Worm (Caenorhabditis elegans): ENCODE measurements around the gene lin-8.
A peak's percentile ranks its signal among the peaks of the same experiment; 100 is the strongest.

The lin-8 gene

DNA sequence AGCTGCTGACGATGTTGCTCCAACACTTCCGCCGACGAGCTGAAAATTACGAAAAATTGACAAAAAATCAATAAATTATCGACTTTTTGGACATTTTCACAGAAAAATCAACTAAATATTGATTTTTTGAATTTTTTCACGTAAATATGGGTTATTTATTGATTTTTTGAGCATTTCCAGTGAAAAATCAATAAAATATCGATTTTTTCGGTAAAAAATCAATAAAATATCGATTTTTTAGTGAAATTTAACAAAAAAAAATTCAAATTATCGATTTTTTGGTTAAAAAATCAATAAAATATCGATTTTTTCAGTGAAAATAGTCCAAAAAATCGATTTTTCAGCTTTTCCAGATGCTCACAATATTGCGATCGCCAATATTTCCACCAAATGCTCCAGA is 13.6 kb downstream of the lin-8 start:
- TF ChIP-seq ceh-28 (tag; optimal IDR thresholded peaks at IDR 0.05), result peak; percentile 95
- TF ChIP-seq ctbp-1 (GFP tag; IDR thresholded peaks at IDR 0.05), result no peak
- TF ChIP-seq F49E8.2 (tag; optimal IDR thresholded peaks at IDR 0.05; ENCODE audit: borderline replicate concordance), result no peak

DNA sequence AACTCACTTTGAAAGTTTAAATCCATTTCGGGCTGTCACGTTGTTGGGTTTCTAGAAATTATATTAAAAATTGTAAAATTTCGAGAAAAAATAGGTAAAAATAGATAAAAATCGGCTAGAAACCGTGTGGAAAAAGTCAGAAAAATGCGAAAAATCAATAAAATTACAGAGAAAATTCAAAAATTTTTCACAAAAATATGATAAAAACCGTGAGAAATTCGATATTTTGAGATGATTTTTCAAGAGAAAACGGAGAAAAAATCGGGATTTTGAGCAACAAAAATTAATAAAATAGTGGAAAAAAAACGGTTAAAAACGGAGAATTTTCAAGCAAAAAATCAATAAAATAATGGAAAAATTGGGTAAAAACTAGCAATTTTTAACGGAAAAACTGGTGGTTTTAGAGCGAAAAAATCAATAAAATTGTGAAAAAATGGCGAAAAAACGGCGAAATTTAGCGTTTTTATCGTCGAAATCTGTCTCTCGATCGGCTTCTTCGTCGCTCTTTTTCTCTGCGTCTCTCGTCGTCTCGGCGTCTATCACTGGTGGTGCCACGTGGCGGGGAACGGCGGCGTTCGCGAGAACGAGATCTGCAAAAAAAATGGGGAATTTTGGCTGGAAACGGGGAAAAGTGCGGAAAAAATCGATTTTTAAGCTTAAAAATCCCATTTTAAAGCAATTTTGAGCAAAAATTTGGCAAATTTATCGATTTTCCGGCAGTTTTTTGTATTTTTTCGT is 14.6 kb downstream of the lin-8 start, which contains the start of gene Y25C1A.7:
Gene Y25C1A.7, minus strand, starts transcription at position 51 of the 738 bp plus-strand sequence.
- no peak for TF ChIP-seq tra-1 (GFP tag; IDR thresholded peaks at IDR 0.05)
- TF ChIP-seq mes-2 (tag; optimal IDR thresholded peaks at IDR 0.05; ENCODE audit: poor library complexity, severe bottlenecking), result peak; percentile 35

DNA sequence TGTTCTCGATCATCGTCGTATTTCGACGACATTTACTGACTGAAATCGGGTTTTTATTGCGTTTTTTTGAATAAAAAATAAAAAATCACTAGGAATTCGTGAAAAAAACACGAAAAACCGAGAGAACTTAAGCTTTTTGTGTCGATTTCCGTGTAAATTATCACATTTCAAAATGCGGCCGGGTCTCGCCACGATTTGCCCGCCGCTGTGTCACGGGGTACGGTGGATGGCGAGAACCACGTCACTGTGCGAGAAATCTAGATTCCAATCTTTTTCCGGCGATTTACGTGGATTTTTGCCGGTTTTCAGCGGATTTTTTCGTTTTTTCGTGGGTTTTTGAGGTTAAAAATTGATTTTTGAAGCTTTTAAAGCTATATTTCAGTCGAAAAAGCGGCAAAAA is 20.3 kb downstream of the lin-8 start, which contains the start of gene Y25C1A.8:
Gene Y25C1A.8, minus strand, starts transcription at position 45 of the 400 bp plus-strand sequence.
- TF ChIP-seq lir-3 (tag; optimal IDR thresholded peaks at IDR 0.05) (no peak), nhr-102 (tag; optimal IDR thresholded peaks at IDR 0.05) (peak; percentile 94), ama-1 (optimal IDR thresholded peaks at IDR 0.05) (no peak), ceh-44 (GFP tag; IDR thresholded peaks at IDR 0.05) (0 out of 2 replicates have a peak, but pooled peaks have one; percentile 17), hlh-30 (tag; optimal IDR thresholded peaks at IDR 0.05; ENCODE audit: insufficient read depth) (peak; percentile 92), ces-1 (GFP tag; optimal IDR thresholded peaks at IDR 0.05) (peak; percentile 28), jun-1 (tag; optimal IDR thresholded peaks at IDR 0.05) (peak; percentile 78), attf-4 (tag; optimal IDR thresholded peaks at IDR 0.05) (no peak), ztf-7 (tag; optimal IDR thresholded peaks at IDR 0.05) (peak; percentile 83), vab-7 (GFP tag; IDR thresholded peaks at IDR 0.05) (peak; percentile 62), F10B5.3 (tag; optimal IDR thresholded peaks at IDR 0.05) (peak; percentile 87), zag-1 (tag; optimal IDR thresholded peaks at IDR 0.05) (no peak), daf-19 (GFP tag; conservative IDR thresholded peaks at IDR 0.05) (no peak), mxl-3 (GFP tag; optimal IDR thresholded peaks at IDR 0.05) (peak; percentile 63), lin-1 (GFP tag; IDR thresholded peaks at IDR 0.05) (peak; percentile 89), pqm-1 (tag; optimal IDR thresholded peaks at IDR 0.05) (peak; percentile 6), dve-1 (tag; optimal IDR thresholded peaks at IDR 0.05; ENCODE audit: insufficient read depth) (peak; percentile 95), zip-2 (tag; optimal IDR thresholded peaks at IDR 0.05) (peak; percentile 68), D1046.2 (GFP tag; IDR thresholded peaks at IDR 0.05) (no peak), ceh-62 (tag; optimal IDR thresholded peaks at IDR 0.05) (no peak), mep-1 (tag; optimal IDR thresholded peaks at IDR 0.05) (peak; percentile 95), Y5F2A.4 (GFP tag; optimal IDR thresholded peaks at IDR 0.05) (peak; percentile 71), F44E2.7 (GFP tag; IDR thresholded peaks at IDR 0.05) (peak; percentile 70; the same call in 1 of the 2 replicates), snpc-1.2 (GFP tag; IDR thresholded peaks at IDR 0.05) (peak; percentile 66), daf-16 (GFP tag; optimal IDR thresholded peaks at IDR 0.05) (peak in 1 of 2 experiments; percentile 54), daf-16 (tag; optimal IDR thresholded peaks at IDR 0.05) (peak; percentile 49), F37D6.2 (tag; optimal IDR thresholded peaks at IDR 0.05) (peak; percentile 78), lin-38 (GFP tag; IDR thresholded peaks at IDR 0.05) (peak; percentile 89), ZK337.2 (GFP tag; IDR thresholded peaks at IDR 0.05) (peak; percentile 61; the same call in 1 of the 2 replicates), ZK546.5 (tag; optimal IDR thresholded peaks at IDR 0.05) (no peak), arid-1 (GFP tag; conservative IDR thresholded peaks at IDR 0.05) (peak; percentile 83), F26F4.8 (GFP tag; conservative IDR thresholded peaks at IDR 0.05) (no peak), unc-130 (GFP tag; optimal IDR thresholded peaks at IDR 0.05) (peak; percentile 35), lim-7 (GFP tag; IDR thresholded peaks at IDR 0.05) (0 out of 2 replicates have a peak, but pooled peaks have one; percentile 46), tag-97 (GFP tag; IDR thresholded peaks at IDR 0.05) (no peak), duxl-1 (tag; optimal IDR thresholded peaks at IDR 0.05; ENCODE audit: poor library complexity) (peak; percentile 95), ceh-82 (tag; optimal IDR thresholded peaks at IDR 0.05) (no peak), R02D3.7 (tag; optimal IDR thresholded peaks at IDR 0.05) (no peak), madf-9 (GFP tag; conservative IDR thresholded peaks at IDR 0.05) (peak; percentile 81), gei-8 (GFP tag; optimal IDR thresholded peaks at IDR 0.05) (peak; percentile 38), unc-39 (tag; optimal IDR thresholded peaks at IDR 0.05) (no peak), T26A8.4 (GFP tag; IDR thresholded peaks at IDR 0.05) (peak; percentile 95)
